Worm (Caenorhabditis elegans) whole organism, mixed stage, embryonic: ENCODE measurements around the gene srh-282.

Source experiments
- ces-1 ChIP-seq: fragments of 150-350 bp; optimal IDR thresholded peaks from 2 replicates; lab custom pipeline; 2014; ENCODE audit warnings: missing biosample characterization, missing genetic modification reagents, missing genetic modification characterization
- elt-3 ChIP-seq: fragments of 150-350 bp; optimal IDR thresholded peaks from 2 replicates; lab custom pipeline; 2014; ENCODE audit warnings: missing biosample characterization, missing genetic modification characterization
- lin-13 ChIP-seq: fragments of 150-350 bp; optimal IDR thresholded peaks from 2 replicates; lab custom pipeline; 2014; ENCODE audit warnings: missing biosample characterization, missing genetic modification characterization
- lsy-2 ChIP-seq: fragments of 150-350 bp; optimal IDR thresholded peaks from 2 replicates; lab custom pipeline; 2014; ENCODE audit warnings: missing biosample characterization, missing genetic modification characterization
- nhr-12 ChIP-seq: fragments of 150-350 bp; optimal IDR thresholded peaks from 2 replicates; lab custom pipeline; 2014; ENCODE audit warnings: missing biosample characterization, missing genetic modification characterization
- nhr-28 ChIP-seq: fragments of 150-350 bp; optimal IDR thresholded peaks from 2 replicates; lab custom pipeline; 2014; ENCODE audit warnings: missing biosample characterization, missing genetic modification characterization
- nhr-76 ChIP-seq: sonication (generic microtip); optimal IDR thresholded peaks from 2 replicates; lab custom pipeline; 2017; ENCODE audit warnings: missing biosample characterization, missing genetic modification characterization
- pha-4 ChIP-seq: fragments of 150-350 bp; optimal IDR thresholded peaks from 2 replicates; lab custom pipeline; 2018; ENCODE audit warnings: missing biosample characterization, missing genetic modification reagents, missing genetic modification characterization
- snpc-4 ChIP-seq: fragments of 150-350 bp; optimal IDR thresholded peaks from 2 replicates; lab custom pipeline; 2014; ENCODE audit warnings: missing biosample characterization, missing genetic modification characterization
- unc-120 ChIP-seq: sonication (generic microtip); optimal IDR thresholded peaks from 2 replicates; lab custom pipeline; 2017; ENCODE audit warnings: missing genetic modification characterization, missing compliant biosample characterization; ENCODE audit not compliant: poor library complexity, severe bottlenecking
- unc-39 ChIP-seq: fragments of 150-350 bp; optimal IDR thresholded peaks from 2 replicates; lab custom pipeline; 2014; ENCODE audit warnings: missing biosample characterization, missing genetic modification characterization
- unc-62 ChIP-seq: fragments of 150-350 bp; optimal IDR thresholded peaks from 2 replicates; lab custom pipeline; 2014; ENCODE audit warnings: missing biosample characterization, missing genetic modification reagents, missing genetic modification characterization
- zip-8 ChIP-seq: fragments of 150-350 bp; optimal IDR thresholded peaks from 2 replicates; lab custom pipeline; 2014; ENCODE audit warnings: missing biosample characterization, missing genetic modification characterization

ce11 chrIV:291851-292367 is 18.7 kb upstream of the srh-282 start:
- TF ChIP-seq unc-39 (tag; lab: Kevin White, UChicago) (no peak), unc-120 (tag; lab: Kevin White, UChicago) (no peak), lin-13 (tag; lab: Kevin White, UChicago) (no peak), pha-4 (no peak), ces-1 (GFP tag; lab: Kevin White, UChicago) (no peak), nhr-28 (no peak), lsy-2 (tag; lab: Kevin White, UChicago) (no peak), unc-62 (GFP tag; lab: Kevin White, UChicago) (no peak), nhr-76 (no peak), nhr-12 (no peak), zip-8 (no peak), snpc-4 (tag; lab: Kevin White, UChicago) (no peak), elt-3 (tag; lab: Kevin White, UChicago) (no peak)
